Worm (Caenorhabditis elegans) whole organism, L3 larva: Measurements from ENCODE around the gene F37A4.2.

ENCODE experiments used
- R02D3.7 ChIP-seq: fragments of 150-350 bp; optimal IDR thresholded peaks from 2 replicates; lab custom pipeline; 2014; ENCODE audit warnings: missing biosample characterization, missing genetic modification characterization
- ZK546.5 ChIP-seq: sonication (generic microtip); optimal IDR thresholded peaks from 2 replicates; lab custom pipeline; 2017; ENCODE audit warnings: missing biosample characterization, missing genetic modification characterization
- aly-2 ChIP-seq: fragments of 150-350 bp; optimal IDR thresholded peaks from 2 replicates; lab custom pipeline; 2014; ENCODE audit warnings: missing biosample characterization, missing genetic modification characterization
- ama-1 ChIP-seq: fragments of 150-350 bp; optimal IDR thresholded peaks from 2 replicates; lab custom pipeline; 2018
- ceh-28 ChIP-seq: fragments of 150-350 bp; optimal IDR thresholded peaks from 2 replicates; lab custom pipeline; 2014; ENCODE audit warnings: missing biosample characterization, missing genetic modification reagents, missing genetic modification characterization
- ceh-82 ChIP-seq: fragments of 150-350 bp; optimal IDR thresholded peaks from 2 replicates; lab custom pipeline; 2014; ENCODE audit warnings: missing biosample characterization, missing genetic modification characterization
- ceh-9 ChIP-seq: sonication (generic microtip); optimal IDR thresholded peaks from 2 replicates; lab custom pipeline; 2018; ENCODE audit warnings: missing biosample characterization, missing genetic modification characterization
- daf-12 ChIP-seq: fragments of 150-350 bp; optimal IDR thresholded peaks from 2 replicates; lab custom pipeline; 2014; ENCODE audit warnings: missing biosample characterization, missing genetic modification reagents, missing genetic modification characterization
- egl-5 ChIP-seq: fragments of 150-350 bp; optimal IDR thresholded peaks from 2 replicates; lab custom pipeline; 2017; ENCODE audit warnings: missing biosample characterization, missing genetic modification reagents, missing genetic modification characterization, inconsistent platforms
- elt-1 ChIP-seq: fragments of 150-350 bp; optimal IDR thresholded peaks from 2 replicates; lab custom pipeline; 2014; ENCODE audit warnings: missing biosample characterization, missing genetic modification characterization
- elt-2 ChIP-seq: sonication (generic microtip); optimal IDR thresholded peaks from 2 replicates; lab custom pipeline; 2016; ENCODE audit warnings: missing genetic modification reagents, mild to moderate bottlenecking, missing genetic modification characterization, missing compliant biosample characterization
- elt-3 ChIP-seq, 3 experiments: fragments of 150-350 bp in 1 of 3; sonication (generic microtip) in 2 of 3; optimal IDR thresholded peaks; 2 replicates in 2 of 3; 4 replicates in 1 of 3; lab custom pipeline; 2014 to 2017; ENCODE audit warnings: missing biosample characterization in 3 of 3, missing genetic modification characterization in 3 of 3
- fkh-2 ChIP-seq: fragments of 150-350 bp; optimal IDR thresholded peaks from 2 replicates; lab custom pipeline; 2014; ENCODE audit warnings: missing biosample characterization, missing genetic modification reagents, missing genetic modification characterization
- hmg-11 ChIP-seq: sonication (generic microtip); optimal IDR thresholded peaks from 2 replicates; lab custom pipeline; 2016; ENCODE audit warnings: missing genetic modification characterization, missing compliant biosample characterization
- jun-1 ChIP-seq: fragments of 150-350 bp; optimal IDR thresholded peaks from 2 replicates; lab custom pipeline; 2014; ENCODE audit warnings: missing biosample characterization, missing genetic modification reagents, missing genetic modification characterization
- lin-15B ChIP-seq: fragments of 150-350 bp; optimal IDR thresholded peaks from 2 replicates; lab custom pipeline; 2014; ENCODE audit warnings: missing biosample characterization, missing genetic modification characterization
- lin-39 ChIP-seq: fragments of 150-350 bp; optimal IDR thresholded peaks from 2 replicates; lab custom pipeline; 2018; ENCODE audit warnings: missing biosample characterization, missing genetic modification reagents, missing genetic modification characterization
- lsy-12 ChIP-seq: sonication (generic microtip); optimal IDR thresholded peaks from 2 replicates; lab custom pipeline; 2016; ENCODE audit warnings: mild to moderate bottlenecking, missing genetic modification characterization, missing compliant biosample characterization
- mdl-1 ChIP-seq: fragments of 150-350 bp; optimal IDR thresholded peaks from 2 replicates; lab custom pipeline; 2014; ENCODE audit warnings: missing biosample characterization, missing genetic modification characterization
- nfya-1 ChIP-seq: sonication (generic microtip); optimal IDR thresholded peaks from 2 replicates; lab custom pipeline; 2017; ENCODE audit warnings: missing genetic modification characterization, mild to moderate bottlenecking, missing compliant biosample characterization, antibody characterized with exemption, moderate library complexity; ENCODE audit not compliant: insufficient read depth
- nhr-11 ChIP-seq: fragments of 150-350 bp; optimal IDR thresholded peaks from 2 replicates; lab custom pipeline; 2014; ENCODE audit warnings: missing biosample characterization, missing genetic modification characterization
- nhr-23 ChIP-seq: fragments of 150-350 bp; optimal IDR thresholded peaks from 2 replicates; lab custom pipeline; 2014; ENCODE audit warnings: missing biosample characterization, missing genetic modification reagents, missing genetic modification characterization
- nhr-237 ChIP-seq: fragments of 150-350 bp; optimal IDR thresholded peaks from 2 replicates; lab custom pipeline; 2014; ENCODE audit warnings: missing biosample characterization, missing genetic modification characterization
- nhr-25 ChIP-seq: sonication (generic microtip); optimal IDR thresholded peaks from 2 replicates; lab custom pipeline; 2017; ENCODE audit warnings: missing biosample characterization, missing genetic modification characterization
- nhr-43 ChIP-seq: sonication (generic microtip); optimal IDR thresholded peaks from 2 replicates; lab custom pipeline; 2016; ENCODE audit warnings: mild to moderate bottlenecking, missing genetic modification characterization, missing compliant biosample characterization; ENCODE audit not compliant: poor library complexity, severe bottlenecking
- nhr-67 ChIP-seq: fragments of 150-350 bp; optimal IDR thresholded peaks from 2 replicates; lab custom pipeline; 2014; ENCODE audit warnings: missing biosample characterization, missing genetic modification characterization
- nhr-76 ChIP-seq: fragments of 150-350 bp; sonication (generic microtip); optimal IDR thresholded peaks from 5 replicates; lab custom pipeline; 2014; ENCODE audit warnings: missing biosample characterization, missing genetic modification characterization
- pha-4 ChIP-seq: fragments of 150-350 bp; optimal IDR thresholded peaks from 2 replicates; lab custom pipeline; 2014; ENCODE audit warnings: missing biosample characterization, missing genetic modification reagents, missing genetic modification characterization
- pqm-1 ChIP-seq: fragments of 150-350 bp; optimal IDR thresholded peaks from 2 replicates; lab custom pipeline; 2017; ENCODE audit warnings: missing biosample characterization, missing genetic modification characterization, inconsistent platforms
- sea-2 ChIP-seq: fragments of 150-350 bp; sonication (generic microtip); optimal IDR thresholded peaks from 4 replicates; lab custom pipeline; 2014; ENCODE audit warnings: missing biosample characterization, missing genetic modification reagents, missing genetic modification characterization
- skn-1 ChIP-seq: fragments of 150-350 bp; optimal IDR thresholded peaks from 2 replicates; lab custom pipeline; 2014; ENCODE audit warnings: missing biosample characterization, missing genetic modification characterization
- snpc-4 ChIP-seq: fragments of 150-350 bp; optimal IDR thresholded peaks from 2 replicates; lab custom pipeline; 2014; ENCODE audit warnings: missing biosample characterization, missing genetic modification characterization
- tbx-2 ChIP-seq: sonication (generic microtip); optimal IDR thresholded peaks from 2 replicates; lab custom pipeline; 2016; ENCODE audit warnings: mild to moderate bottlenecking, missing genetic modification characterization, missing compliant biosample characterization
- unc-39 ChIP-seq: sonication (generic microtip); optimal IDR thresholded peaks from 4 replicates; lab custom pipeline; 2017; ENCODE audit warnings: missing biosample characterization, missing genetic modification characterization
- unc-62 ChIP-seq: fragments of 150-350 bp; sonication (generic microtip); optimal IDR thresholded peaks from 4 replicates; lab custom pipeline; 2014; ENCODE audit warnings: missing biosample characterization, missing genetic modification reagents, missing genetic modification characterization
- ztf-4 ChIP-seq: fragments of 150-350 bp; optimal IDR thresholded peaks from 2 replicates; lab custom pipeline; 2014; ENCODE audit warnings: missing biosample characterization, missing genetic modification characterization

Gene F37A4.2

DNA sequence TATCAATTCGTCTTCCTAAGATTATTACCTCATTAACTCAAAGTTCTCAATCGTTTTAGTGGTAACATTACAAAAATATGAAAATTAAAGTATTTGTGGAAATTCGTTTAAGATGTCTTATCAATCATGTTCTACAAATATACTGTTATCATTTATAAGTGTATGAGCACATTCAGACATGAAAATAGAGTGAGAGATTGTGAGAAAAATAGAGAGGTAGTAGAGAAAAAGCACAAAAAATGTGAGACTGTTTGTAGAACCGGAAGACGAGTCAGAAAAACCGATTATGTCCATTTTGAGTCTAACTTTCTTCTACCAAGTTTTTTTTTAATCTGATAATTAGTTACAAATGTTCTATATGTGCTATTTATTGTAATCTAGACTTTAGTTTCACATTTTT is 29.0 kb upstream of the F37A4.2 start:
- TF ChIP-seq lin-39 (no peak), ztf-4 (no peak), mdl-1 (tag; lab: Kevin White, UChicago) (no peak), ceh-82 (tag; lab: Kevin White, UChicago) (no peak), ceh-9 (no peak), jun-1 (tag; lab: Kevin White, UChicago) (peak; percentile 7), R02D3.7 (tag; lab: Kevin White, UChicago) (no peak), elt-2 (peak; percentile 88), nhr-25 (tag; lab: Kevin White, UChicago) (no peak), nhr-237 (tag; lab: Kevin White, UChicago) (no peak), aly-2 (tag; lab: Kevin White, UChicago) (no peak), pqm-1 (tag; lab: Kevin White, UChicago) (peak; percentile 92), fkh-2 (tag; lab: Kevin White, UChicago) (no peak)

DNA sequence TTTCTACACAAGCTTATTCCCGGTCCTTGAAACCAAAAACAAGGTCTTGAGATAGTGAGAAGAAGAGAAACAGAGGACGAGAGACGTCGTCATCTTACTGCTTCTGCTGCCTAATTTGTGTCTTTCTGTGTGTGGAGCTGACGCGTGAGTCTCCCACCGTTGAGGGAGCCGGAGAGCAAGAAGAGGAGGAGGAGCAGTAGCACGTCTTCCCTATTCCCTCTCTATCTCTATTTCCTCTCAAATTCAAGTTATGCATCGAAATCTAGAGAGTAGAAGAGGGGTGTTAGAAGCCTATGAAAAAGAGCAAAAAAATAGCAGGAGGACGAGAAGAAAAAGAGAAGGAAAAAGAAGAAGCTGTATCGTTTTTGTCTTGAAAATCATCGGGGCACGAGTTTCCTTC is 27.1 kb upstream of the F37A4.2 start:
- TF ChIP-seq hmg-11 (tag; lab: Kevin White, UChicago) (peak; percentile 35), lin-15B (tag; lab: Kevin White, UChicago) (peak; percentile 2), unc-62 (peak; percentile 5), lin-39 (peak; percentile 68), snpc-4 (tag; lab: Kevin White, UChicago) (peak; percentile 12), fkh-2 (tag; lab: Kevin White, UChicago) (no peak), nfya-1 (tag; lab: Kevin White, UChicago) (peak; percentile 67), mdl-1 (tag; lab: Kevin White, UChicago) (peak; percentile 17), nhr-43 (tag; lab: Kevin White, UChicago) (no peak), ceh-9 (no peak)

DNA sequence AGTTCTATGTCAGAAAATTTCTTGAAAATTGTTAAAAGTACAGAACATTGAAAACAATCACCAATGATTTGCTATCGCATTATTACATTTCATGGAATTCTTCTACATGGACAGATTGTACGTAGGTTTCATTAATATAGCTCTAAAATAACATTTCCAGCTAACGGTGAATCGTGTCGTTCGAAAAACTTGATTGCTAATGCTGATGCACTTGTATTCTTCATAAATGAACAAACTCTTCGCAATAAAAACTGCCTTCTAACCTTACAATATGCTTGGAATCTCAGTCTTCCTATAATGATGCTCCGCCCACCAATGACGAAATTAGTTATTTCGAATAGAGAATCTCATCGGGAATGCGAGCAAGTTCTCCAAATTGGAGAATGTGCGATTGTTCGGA is 16.7 kb upstream of the F37A4.2 start, which contains the start of gene F37A4.6:
F37A4.6 (plus strand) TSS at position 301 of the 400 bp plus-strand sequence.
- TF ChIP-seq unc-62 (no peak), elt-3 (tag; optimal IDR thresholded peaks at IDR 0.05; lab: Kevin White, UChicago) (no peak), daf-12 (tag; lab: Kevin White, UChicago) (no peak), hmg-11 (tag; lab: Kevin White, UChicago) (no peak), nhr-23 (tag; lab: Kevin White, UChicago) (no peak), unc-39 (no peak), elt-1 (tag; lab: Kevin White, UChicago) (no peak), tbx-2 (tag; lab: Kevin White, UChicago) (no peak), pha-4 (tag; lab: Kevin White, UChicago) (no peak), ama-1 (lab: Kevin White, UChicago) (no peak), sea-2 (no peak), nhr-11 (no peak)

DNA sequence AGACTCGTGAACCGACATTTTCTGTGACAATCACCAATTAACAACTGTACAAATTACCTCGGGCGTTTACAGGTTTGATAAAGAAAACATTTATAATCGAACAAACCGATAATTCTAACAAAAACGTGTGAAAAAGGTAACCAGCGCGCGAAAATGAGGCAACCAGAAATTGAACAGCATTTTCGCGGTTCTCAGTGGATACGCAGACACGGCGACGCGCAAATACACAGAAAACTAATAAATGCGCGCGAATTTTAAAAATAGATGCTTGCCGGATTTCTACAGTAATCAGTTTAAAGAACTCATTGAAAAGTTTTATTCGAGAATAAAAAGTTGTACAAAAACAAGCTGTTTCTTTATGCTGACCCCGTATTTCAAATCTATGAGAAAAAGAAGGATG is 12.3 kb upstream of the F37A4.2 start, which contains the start of gene isw-1:
isw-1 (minus strand) TSS at position 118 of the 400 bp plus-strand sequence.
- TF ChIP-seq nhr-25 (tag; lab: Kevin White, UChicago) (peak; percentile 48), ceh-28 (tag; lab: Kevin White, UChicago) (peak; percentile 60), skn-1 (tag; lab: Kevin White, UChicago) (no peak), ZK546.5 (tag; lab: Kevin White, UChicago) (no peak), nhr-23 (tag; lab: Kevin White, UChicago) (peak; percentile 51), hmg-11 (tag; lab: Kevin White, UChicago) (no peak), lsy-12 (tag; lab: Kevin White, UChicago) (no peak), lin-39 (peak; percentile 16), egl-5 (tag; lab: Kevin White, UChicago) (no peak), ztf-4 (no peak), lin-15B (tag; lab: Kevin White, UChicago) (peak; percentile 58), nhr-67 (tag; lab: Kevin White, UChicago) (no peak), nhr-76 (tag; lab: Kevin White, UChicago) (no peak)
